Fruit fly (Drosophila melanogaster): ENCODE measurements around the gene CG34269.

- TF ChIP-seq CG32121 (GFP tag; IDR thresholded peaks at IDR 0.05), result no peak
- no peak for TF ChIP-seq Pif1A (GFP tag; optimal IDR thresholded peaks at IDR 0.05)
These were observed 3.9 kb upstream of the CG34269 start for dm6 chr3L:524246-524645.

All from whole organism, pupa.